Fruit fly (Drosophila melanogaster) whole organism, embryonic: ENCODE measurements around the gene CG32099.
A peak's percentile ranks its signal among the peaks of the same experiment; 100 is the strongest.

ENCODE experiments used
- CG4707 ChIP-seq: fragments of 200-800 bp; sonication (Bioruptor generic); optimal IDR thresholded peaks from 2 replicates; lab custom pipeline; 2018; ENCODE audit warnings: missing biosample characterization, mild to moderate bottlenecking, missing genetic modification characterization, moderate library complexity
- CG8089 ChIP-seq: fragments of 200-800 bp; sonication (Bioruptor generic); optimal IDR thresholded peaks from 3 replicates; lab custom pipeline; 2016; ENCODE audit warnings: missing biosample characterization, missing genetic modification characterization
- CrebB ChIP-seq: fragments of 200-800 bp; sonication (Bioruptor generic); optimal IDR thresholded peaks from 3 replicates; lab custom pipeline; 2018; ENCODE audit warnings: missing biosample characterization, mild to moderate bottlenecking, missing genetic modification characterization
- Ets65A ChIP-seq: fragments of 200-800 bp; sonication (Bioruptor generic); peaks from one replicate; lab custom pipeline; 2016; ENCODE audit warnings: missing biosample characterization, missing genetic modification characterization
- Kr ChIP-seq: fragments of 200-800 bp; sonication (Bioruptor generic); optimal IDR thresholded peaks from 2 replicates; lab custom pipeline; 2017; ENCODE audit warnings: missing biosample characterization, mild to moderate bottlenecking, missing genetic modification characterization
- Mad ChIP-seq: fragments of 200-800 bp; sonication (Bioruptor generic); optimal IDR thresholded peaks from 2 replicates; lab custom pipeline; 2016; ENCODE audit warnings: missing biosample characterization, missing genetic modification characterization
- Opbp ChIP-seq: fragments of 200-800 bp; sonication (Bioruptor generic); IDR thresholded peaks from 3 replicates; pipeline ENCODE4 v1.3.6; 2022; ENCODE audit warnings: missing biosample characterization, missing genetic modification characterization; ENCODE audit not compliant: partially characterized antibody
- Side ChIP-seq: fragments of 200-800 bp; sonication (Bioruptor generic); optimal IDR thresholded peaks from 2 replicates; lab custom pipeline; 2016; ENCODE audit warnings: missing biosample characterization, missing genetic modification characterization
- da ChIP-seq: fragments of 200-800 bp; sonication (Bioruptor generic); optimal IDR thresholded peaks from 2 replicates; lab custom pipeline; 2016; ENCODE audit warnings: missing biosample characterization, missing genetic modification characterization
- h ChIP-seq: fragments of >200 bp; optimal IDR thresholded peaks from 2 replicates; lab custom pipeline; 2017

DNA sequence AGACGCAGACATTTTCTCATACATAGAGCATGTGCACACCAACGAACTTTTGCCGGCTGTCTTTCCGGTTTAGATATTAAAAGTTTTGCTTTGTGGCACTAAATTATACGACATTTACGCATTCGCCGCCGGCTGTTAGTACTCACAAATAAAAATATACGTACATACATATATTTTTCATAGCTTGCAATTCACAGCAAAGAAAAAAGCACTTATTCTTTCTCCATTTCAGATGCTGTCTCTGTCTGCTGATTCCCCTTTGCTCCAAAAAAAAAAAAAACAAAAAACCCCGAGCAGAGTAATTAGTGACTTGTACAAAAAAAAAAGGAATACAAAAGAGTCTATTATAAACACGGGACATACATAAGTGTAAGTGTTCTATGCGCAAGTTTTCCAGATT is 28.2 kb downstream of the CG32099 start, which contains the start of gene CAH2:
- no peak for TF ChIP-seq h (lab: Kevin White, UChicago)
- no peak for TF ChIP-seq Kr (GFP tag; lab: Kevin White, UChicago)
- no peak for TF ChIP-seq Opbp (GFP tag; lab: Robert Waterston, UW)
- no peak for TF ChIP-seq CG8089 (GFP tag; lab: Kevin White, UChicago)
- no peak for TF ChIP-seq CG4707 (GFP tag; lab: Kevin White, UChicago)
- TF ChIP-seq Ets65A (GFP tag; lab: Kevin White, UChicago), result peak; percentile 19
- no peak for TF ChIP-seq Side
- no peak for TF ChIP-seq da
- TF ChIP-seq CrebB (tag; lab: Kevin White, UChicago), result no peak
- no peak for TF ChIP-seq Mad
